Fruit fly (Drosophila melanogaster) whole organism, wandering third instar larva: ENCODE results near the gene bur.

Experiments used
- Abd-B ChIP-seq: fragments of >200 bp; optimal IDR thresholded peaks from 2 replicates; lab custom pipeline; 2017; ENCODE audit warnings: missing biosample characterization, missing genetic modification characterization
- CG32264 ChIP-seq: fragments of 200-800 bp; sonication (Bioruptor generic); optimal IDR thresholded peaks from 2 replicates; lab custom pipeline; 2016; ENCODE audit warnings: missing biosample characterization, missing genetic modification characterization
- CG9705 ChIP-seq: fragments of 200-800 bp; sonication (Bioruptor generic); optimal IDR thresholded peaks from 2 replicates; lab custom pipeline; 2018; ENCODE audit warnings: missing biosample characterization, mild to moderate bottlenecking, missing genetic modification characterization
- Dfd ChIP-seq: fragments of >200 bp; optimal IDR thresholded peaks from 2 replicates; lab custom pipeline; 2017; ENCODE audit warnings: missing biosample characterization, missing genetic modification characterization
- GATAd ChIP-seq: sonication (Bioruptor generic); optimal IDR thresholded peaks from 2 replicates; lab custom pipeline; 2016; ENCODE audit warnings: missing biosample characterization, missing genetic modification characterization
- Hnf4 ChIP-seq: fragments of 200-800 bp; sonication (Bioruptor generic); optimal IDR thresholded peaks from 2 replicates; lab custom pipeline; 2016; ENCODE audit warnings: missing biosample characterization, mild to moderate bottlenecking, missing genetic modification characterization
- Hr83 ChIP-seq: fragments of 200-300 bp; sonication (Bioruptor generic); optimal IDR thresholded peaks from 2 replicates; lab custom pipeline; 2016; ENCODE audit warnings: missing biosample characterization, mild to moderate bottlenecking, missing genetic modification characterization, moderate library complexity; ENCODE audit not compliant: poor library complexity, severe bottlenecking
- Jra ChIP-seq: sonication (Bioruptor generic); optimal IDR thresholded peaks from 2 replicates; lab custom pipeline; 2016; ENCODE audit warnings: missing biosample characterization, missing genetic modification characterization
- N ChIP-seq: fragments of >200 bp; optimal IDR thresholded peaks from 2 replicates; lab custom pipeline; 2018; ENCODE audit warnings: missing biosample characterization, missing external identifiers, missing genetic modification characterization
- OdsH ChIP-seq: fragments of 200-800 bp; sonication (Bioruptor generic); optimal IDR thresholded peaks from 2 replicates; lab custom pipeline; 2016; ENCODE audit warnings: missing biosample characterization, mild to moderate bottlenecking, missing genetic modification characterization
- Rel ChIP-seq, 2 experiments: fragments of 200-800 bp; sonication (Bioruptor generic) in 1 of 2; optimal IDR thresholded peaks; 2 replicates in 1 of 2; 3 replicates in 1 of 2; lab custom pipeline; 2016 to 2019; ENCODE audit warnings: mild to moderate bottlenecking in 2 of 2, missing biosample characterization in 2 of 2, missing genetic modification characterization in 2 of 2, moderate library complexity in 1 of 2
- brk ChIP-seq: fragments of 200-800 bp; sonication (Bioruptor generic); optimal IDR thresholded peaks from 2 replicates; lab custom pipeline; 2016; ENCODE audit warnings: missing biosample characterization, mild to moderate bottlenecking, missing genetic modification characterization
- dl ChIP-seq, 2 experiments: fragments of 175-275, 200-275 bp in 1 of 2; fragments of 200-275 bp in 1 of 2; sonication (Bioruptor generic); optimal IDR thresholded peaks; lab custom pipeline; 2018; ENCODE audit warnings: mild to moderate bottlenecking in 2 of 2, missing biosample characterization in 2 of 2, missing genetic modification characterization in 2 of 2, moderate library complexity in 2 of 2; ENCODE audit not compliant: partially characterized antibody in 2 of 2, insufficient read depth in 1 of 2
- dmrt93B ChIP-seq: fragments of 200-800 bp; sonication (Bioruptor generic); optimal IDR thresholded peaks from 2 replicates; lab custom pipeline; 2018; ENCODE audit warnings: missing biosample characterization, mild to moderate bottlenecking, missing genetic modification characterization
- dsf ChIP-seq: sonication (Bioruptor generic); optimal IDR thresholded peaks from 2 replicates; lab custom pipeline; 2016; ENCODE audit warnings: missing biosample characterization, missing genetic modification characterization, borderline replicate concordance
- ey ChIP-seq: fragments of 200-800 bp; sonication (Bioruptor generic); optimal IDR thresholded peaks from 2 replicates; lab custom pipeline; 2016; ENCODE audit warnings: missing biosample characterization, missing genetic modification characterization
- foxo ChIP-seq, 2 experiments: fragments of 200-800 bp; sonication (Bioruptor generic); optimal IDR thresholded peaks; 2 replicates in 1 of 2; 3 replicates in 1 of 2; lab custom pipeline; 2016 to 2017; ENCODE audit warnings: missing biosample characterization in 2 of 2, missing genetic modification characterization in 2 of 2
- h ChIP-seq: fragments of 200-800 bp; sonication (Bioruptor generic); optimal IDR thresholded peaks from 3 replicates; lab custom pipeline; 2016; ENCODE audit warnings: missing biosample characterization, mild to moderate bottlenecking, missing genetic modification characterization
- lola ChIP-seq: fragments of >200 bp; optimal IDR thresholded peaks from 2 replicates; lab custom pipeline; 2017; ENCODE audit warnings: missing biosample characterization, missing genetic modification characterization
- pan ChIP-seq: fragments of >200 bp; optimal IDR thresholded peaks from 2 replicates; lab custom pipeline; 2017
- sage ChIP-seq: fragments of 200-800 bp; sonication (Bioruptor generic); optimal IDR thresholded peaks from 2 replicates; lab custom pipeline; 2016; ENCODE audit warnings: missing biosample characterization, mild to moderate bottlenecking, missing genetic modification characterization
- sv ChIP-seq: fragments of 200-800 bp; sonication (Bioruptor generic); optimal IDR thresholded peaks from 3 replicates; lab custom pipeline; 2016; ENCODE audit warnings: missing biosample characterization, missing genetic modification characterization
- tai ChIP-seq: sonication (Bioruptor generic); optimal IDR thresholded peaks from 2 replicates; lab custom pipeline; 2016; ENCODE audit warnings: missing biosample characterization, missing genetic modification characterization
- woc ChIP-seq: sonication (Bioruptor generic); optimal IDR thresholded peaks from 2 replicates; lab custom pipeline; 2016; ENCODE audit warnings: missing biosample characterization, mild to moderate bottlenecking, missing genetic modification characterization

bur gene

dm6 chr2L:21141714-21142500 is 37.6 kb downstream of the bur start, which contains the start of gene Dap160:
Gene Dap160 (minus strand): TSS chr2L:21142347.
- peak; percentile 63 for TF ChIP-seq Hr83 (GFP tag; lab: Kevin White, UChicago)
- no peak for TF ChIP-seq dsf (GFP tag; lab: Kevin White, UChicago)
- no peak for TF ChIP-seq Rel (GFP tag; optimal IDR thresholded peaks at IDR 0.05; lab: Kevin White, UChicago)
- peak; percentile 85 for TF ChIP-seq Rel (tag; optimal IDR thresholded peaks at IDR 0.05; lab: Kevin White, UChicago)
- no peak for TF ChIP-seq Abd-B (GFP tag; lab: Kevin White, UChicago)
- peak; percentile 26 for TF ChIP-seq Jra (GFP tag; lab: Kevin White, UChicago)
- no peak for TF ChIP-seq sv
- no peak for TF ChIP-seq dmrt93B (GFP tag; lab: Kevin White, UChicago)
- TF ChIP-seq ey (GFP tag; lab: Kevin White, UChicago), result no peak
- no peak for TF ChIP-seq tai (GFP tag; lab: Kevin White, UChicago)
- TF ChIP-seq GATAd (GFP tag; lab: Kevin White, UChicago), result no peak
- no peak for TF ChIP-seq pan (lab: Kevin White, UChicago)
- no peak for TF ChIP-seq CG9705 (GFP tag; lab: Kevin White, UChicago)
- TF ChIP-seq h (GFP tag; lab: Kevin White, UChicago), result no peak
- peak; percentile 7 for TF ChIP-seq woc (GFP tag; lab: Kevin White, UChicago)
- peak in 1 of 2 experiments; percentile 49 for TF ChIP-seq dl (GFP tag; optimal IDR thresholded peaks at IDR 0.05; lab: Kevin White, UChicago; ENCODE audit: insufficient read depth in 1 of 2, partially characterized antibody in 2 of 2)
- TF ChIP-seq CG32264, result no peak
- no peak for TF ChIP-seq Dfd (GFP tag; lab: Kevin White, UChicago)
- peak; percentile 45 for TF ChIP-seq sage (GFP tag; lab: Kevin White, UChicago)
- peak; percentile 53 for TF ChIP-seq Hnf4 (GFP tag; lab: Kevin White, UChicago)
- no peak for TF ChIP-seq brk (GFP tag; lab: Kevin White, UChicago)
- no peak for TF ChIP-seq N
- TF ChIP-seq OdsH (GFP tag; lab: Kevin White, UChicago), result no peak

- TF ChIP-seq brk (GFP tag; lab: Kevin White, UChicago), result no peak
- no peak for TF ChIP-seq sage (GFP tag; lab: Kevin White, UChicago)
- TF ChIP-seq N, result no peak
- TF ChIP-seq foxo (GFP tag; optimal IDR thresholded peaks at IDR 0.05; lab: Kevin White, UChicago), result no peak
- TF ChIP-seq lola (GFP tag; lab: Kevin White, UChicago), result no peak
- no peak for TF ChIP-seq CG9705 (GFP tag; lab: Kevin White, UChicago)
- no peak for TF ChIP-seq Rel (GFP tag; optimal IDR thresholded peaks at IDR 0.05; lab: Kevin White, UChicago)
- no peak for TF ChIP-seq Rel (tag; optimal IDR thresholded peaks at IDR 0.05; lab: Kevin White, UChicago)
- TF ChIP-seq, all 38 proteins: peak for 0
These were observed 43.7 kb downstream of the bur start for dm6 chr2L:21135764-21136163.
